Worm (Caenorhabditis elegans) whole organism, L4 larva: ENCODE results near the gene F26H11.8.

Source experiments
- D1046.2 ChIP-seq: fragments of 200-800 bp; sonication (Bioruptor generic); IDR thresholded peaks from 2 replicates; pipeline ENCODE4 v1.3.6; 2022; ENCODE audit warnings: missing genetic modification characterization, missing compliant biosample characterization
- F10B5.3 ChIP-seq: sonication (generic microtip); optimal IDR thresholded peaks from 2 replicates; lab custom pipeline; 2016; ENCODE audit warnings: mild to moderate bottlenecking, missing genetic modification characterization, missing compliant biosample characterization
- F49E8.2 ChIP-seq: sonication (generic microtip); optimal IDR thresholded peaks from 2 replicates; lab custom pipeline; 2016; ENCODE audit warnings: missing compliant biosample characterization, mild to moderate bottlenecking, missing genetic modification characterization, borderline replicate concordance
- R02D3.7 ChIP-seq: fragments of 150-350 bp; sonication (generic microtip); optimal IDR thresholded peaks from 3 replicates; lab custom pipeline; 2014; ENCODE audit warnings: missing biosample characterization, missing genetic modification characterization
- T26A8.4 ChIP-seq: fragments of 200-800 bp; sonication (Bioruptor generic); IDR thresholded peaks from 2 replicates; pipeline ENCODE4 v1.3.6; 2022; ENCODE audit warnings: missing genetic modification characterization, missing compliant biosample characterization
- Y105C5A.15 ChIP-seq: fragments of 200-800 bp; sonication (Bioruptor generic); IDR thresholded peaks from 2 replicates; pipeline ENCODE4 v1.3.6; 2022; ENCODE audit warnings: missing genetic modification characterization, missing compliant biosample characterization
- Y75B8A.6 ChIP-seq: fragments of 200-800 bp; sonication (Bioruptor generic); IDR thresholded peaks from 2 replicates; pipeline ENCODE4 v1.3.6; 2022; ENCODE audit warnings: missing genetic modification reagents, missing genetic modification characterization, missing compliant biosample characterization
- ZK337.2 ChIP-seq: fragments of 200-800 bp; sonication (Bioruptor generic); IDR thresholded peaks from 2 replicates; pipeline ENCODE4 v1.3.6; 2022; ENCODE audit warnings: missing genetic modification reagents, missing genetic modification characterization, missing compliant biosample characterization
- aha-1 ChIP-seq: fragments of 150-350 bp; peaks from one replicate; lab custom pipeline; 2014; ENCODE audit warnings: missing biosample characterization, missing genetic modification characterization
- ama-1 ChIP-seq: fragments of 150-350 bp; optimal IDR thresholded peaks from 2 replicates; lab custom pipeline; 2014; ENCODE audit warnings: inconsistent platforms, mixed read lengths
- arid-1 ChIP-seq: fragments of 200-800 bp; sonication (Bioruptor generic); conservative IDR thresholded peaks from 2 replicates; pipeline ENCODE4 v1.3.6; 2022; ENCODE audit warnings: missing genetic modification reagents, missing genetic modification characterization, missing compliant biosample characterization
- ceh-20 ChIP-seq: fragments of 200-800 bp; sonication (Bioruptor generic); IDR thresholded peaks from 2 replicates; pipeline ENCODE4 v1.3.6; 2022; ENCODE audit warnings: missing genetic modification reagents, missing genetic modification characterization, missing compliant biosample characterization
- ceh-28 ChIP-seq: fragments of 150-350 bp; optimal IDR thresholded peaks from 2 replicates; lab custom pipeline; 2014; ENCODE audit warnings: missing biosample characterization, missing genetic modification reagents, missing genetic modification characterization
- ceh-44 ChIP-seq: fragments of 200-800 bp; sonication (Bioruptor generic); IDR thresholded peaks from 2 replicates; pipeline ENCODE4 v1.3.6; 2022; ENCODE audit warnings: missing genetic modification reagents, missing genetic modification characterization, missing compliant biosample characterization
- cey-2 ChIP-seq: sonication (generic microtip); optimal IDR thresholded peaks from 3 replicates; lab custom pipeline; 2017; ENCODE audit warnings: missing genetic modification characterization, mild to moderate bottlenecking, missing compliant biosample characterization, antibody characterized with exemption, borderline replicate concordance; ENCODE audit not compliant: insufficient read depth
- daf-16 ChIP-seq, 3 experiments: sonication (generic microtip); optimal IDR thresholded peaks; 2 replicates each; lab custom pipeline; 2016 to 2017; ENCODE audit warnings: missing genetic modification characterization in 3 of 3, missing genetic modification reagents in 3 of 3, mild to moderate bottlenecking in 2 of 3, missing compliant biosample characterization in 2 of 3, missing biosample characterization in 1 of 3, moderate library complexity in 1 of 3
- daf-19 ChIP-seq: fragments of 200-800 bp; sonication (Bioruptor generic); conservative IDR thresholded peaks from 2 replicates; pipeline ENCODE4 v1.3.6; 2022; ENCODE audit warnings: missing genetic modification characterization, missing compliant biosample characterization
- duxl-1 ChIP-seq: sonication (generic microtip); optimal IDR thresholded peaks from 2 replicates; lab custom pipeline; 2016; ENCODE audit warnings: mild to moderate bottlenecking, missing genetic modification characterization, moderate library complexity, missing compliant biosample characterization; ENCODE audit not compliant: poor library complexity
- egl-27 ChIP-seq: sonication (generic microtip); optimal IDR thresholded peaks from 3 replicates; lab custom pipeline; 2017; ENCODE audit warnings: missing biosample characterization, missing genetic modification reagents, missing genetic modification characterization
- egl-43 ChIP-seq: fragments of 200-800 bp; sonication (Bioruptor generic); IDR thresholded peaks from 2 replicates; pipeline ENCODE4 v1.3.6; 2022; ENCODE audit warnings: missing genetic modification reagents, missing genetic modification characterization, missing compliant biosample characterization
- fos-1 ChIP-seq: fragments of 150-350 bp; optimal IDR thresholded peaks from 2 replicates; lab custom pipeline; 2014; ENCODE audit warnings: missing biosample characterization, missing genetic modification characterization
- gei-8 ChIP-seq: fragments of 200-800 bp; sonication (Bioruptor generic); optimal IDR thresholded peaks from 2 replicates; lab custom pipeline; 2018; ENCODE audit warnings: mild to moderate bottlenecking, missing genetic modification characterization, missing compliant biosample characterization
- hif-1 ChIP-seq, 2 experiments: sonication (generic microtip); optimal IDR thresholded peaks; 2 replicates each; lab custom pipeline; 2016 to 2017; ENCODE audit warnings: missing compliant biosample characterization in 2 of 2, missing genetic modification characterization in 2 of 2, missing genetic modification reagents in 2 of 2, missing genotype in 2 of 2, mild to moderate bottlenecking in 1 of 2
- lin-1 ChIP-seq: fragments of 200-800 bp; sonication (Bioruptor generic); IDR thresholded peaks from 2 replicates; pipeline ENCODE4 v1.3.6; 2022; ENCODE audit warnings: missing genetic modification reagents, missing genetic modification characterization, missing compliant biosample characterization
- lin-13 ChIP-seq: fragments of 150-350 bp; optimal IDR thresholded peaks from 2 replicates; lab custom pipeline; 2014; ENCODE audit warnings: missing biosample characterization, missing genetic modification reagents, missing genetic modification characterization
- lin-15B ChIP-seq: fragments of 150-350 bp; sonication (generic microtip); optimal IDR thresholded peaks from 3 replicates; lab custom pipeline; 2014; ENCODE audit warnings: missing biosample characterization, missing genetic modification characterization
- lin-29 ChIP-seq: fragments of 200-800 bp; sonication (Bioruptor generic); IDR thresholded peaks from 2 replicates; pipeline ENCODE4 v1.3.6; 2022; ENCODE audit warnings: missing genetic modification reagents, missing genetic modification characterization, missing compliant biosample characterization
- lir-3 ChIP-seq: sonication (generic microtip); optimal IDR thresholded peaks from 2 replicates; lab custom pipeline; 2016; ENCODE audit warnings: mild to moderate bottlenecking, missing genetic modification characterization, missing compliant biosample characterization
- lsy-2 ChIP-seq, 2 experiments: fragments of 150-350 bp in 1 of 2; sonication (generic microtip) in 1 of 2; optimal IDR thresholded peaks; 2 replicates each; lab custom pipeline; 2014 to 2017; ENCODE audit warnings: missing biosample characterization in 2 of 2, missing genetic modification characterization in 2 of 2
- madf-9 ChIP-seq: fragments of 200-800 bp; sonication (Bioruptor generic); conservative IDR thresholded peaks from 2 replicates; pipeline ENCODE4 v1.3.6; 2022; ENCODE audit warnings: missing genetic modification reagents, missing genetic modification characterization, missing compliant biosample characterization
- mdl-1 ChIP-seq, 2 experiments: fragments of 150-350 bp in 1 of 2; sonication (generic microtip) in 1 of 2; optimal IDR thresholded peaks; 2 replicates each; lab custom pipeline; 2014 to 2017; ENCODE audit warnings: missing biosample characterization in 2 of 2, missing genetic modification characterization in 2 of 2
- mes-2 ChIP-seq: sonication (generic microtip); optimal IDR thresholded peaks from 2 replicates; lab custom pipeline; 2016; ENCODE audit warnings: missing genotype, mild to moderate bottlenecking, missing genetic modification characterization, missing compliant biosample characterization; ENCODE audit not compliant: poor library complexity, severe bottlenecking
- mxl-3 ChIP-seq: fragments of 200-800 bp; sonication (Bioruptor generic); optimal IDR thresholded peaks from 2 replicates; lab custom pipeline; 2018; ENCODE audit warnings: mild to moderate bottlenecking, missing genetic modification characterization, missing compliant biosample characterization
- nhr-10 ChIP-seq: fragments of 150-350 bp; optimal IDR thresholded peaks from 2 replicates; lab custom pipeline; 2014; ENCODE audit warnings: missing biosample characterization, missing genetic modification characterization
- nhr-111 ChIP-seq: fragments of 200-800 bp; sonication (Bioruptor generic); optimal IDR thresholded peaks from 2 replicates; lab custom pipeline; 2018; ENCODE audit warnings: mild to moderate bottlenecking, missing genetic modification characterization, missing compliant biosample characterization
- nhr-28 ChIP-seq: fragments of 150-350 bp; optimal IDR thresholded peaks from 2 replicates; lab custom pipeline; 2014; ENCODE audit warnings: missing biosample characterization, missing genetic modification characterization
- nhr-77 ChIP-seq: fragments of 150-350 bp; optimal IDR thresholded peaks from 2 replicates; lab custom pipeline; 2014; ENCODE audit warnings: missing biosample characterization, missing genetic modification characterization
- pha-4 ChIP-seq, 2 experiments: fragments of 150-350 bp in 1 of 2; fragments of 200-800 bp in 1 of 2; sonication (Bioruptor generic) in 1 of 2; IDR thresholded peaks in 1 of 2; optimal IDR thresholded peaks in 1 of 2; 2 replicates each; pipeline versions ENCODE4 v1.3.6 to Lab custom; 2014 to 2022; ENCODE audit warnings: missing genetic modification characterization in 2 of 2, missing genetic modification reagents in 2 of 2, missing biosample characterization in 1 of 2, missing compliant biosample characterization in 1 of 2
- rbr-2 ChIP-seq: sonication (generic microtip); optimal IDR thresholded peaks from 2 replicates; lab custom pipeline; 2016; ENCODE audit warnings: missing genotype, missing genetic modification characterization, missing compliant biosample characterization
- set-16 ChIP-seq: fragments of 200-800 bp; sonication (Bioruptor generic); IDR thresholded peaks from 2 replicates; pipeline ENCODE4 v1.3.6; 2022; ENCODE audit warnings: missing genetic modification reagents, missing genetic modification characterization, missing compliant biosample characterization
- spr-3 ChIP-seq: fragments of 200-800 bp; sonication (Bioruptor generic); optimal IDR thresholded peaks from 2 replicates; lab custom pipeline; 2018; ENCODE audit warnings: mild to moderate bottlenecking, missing genetic modification characterization, missing compliant biosample characterization
- ztf-11 ChIP-seq: fragments of 150-350 bp; optimal IDR thresholded peaks from 2 replicates; lab custom pipeline; 2014; ENCODE audit warnings: missing biosample characterization, missing genetic modification characterization
- ztf-7 ChIP-seq: fragments of 150-350 bp; optimal IDR thresholded peaks from 2 replicates; lab custom pipeline; 2014; ENCODE audit warnings: missing biosample characterization, missing genetic modification characterization

F26H11.8 gene

ce11 chrII:14404741-14405488 is 16.6 kb downstream of the F26H11.8 start (continued):
- TF ChIP-seq ztf-11 (no peak), nhr-111 (GFP tag; lab: Kevin White, UChicago) (no peak), R02D3.7 (tag; lab: Kevin White, UChicago) (no peak), ceh-44 (no peak), lsy-2 (tag; optimal IDR thresholded peaks at IDR 0.05; lab: Kevin White, UChicago) (peak; percentile 15 to 77), gei-8 (GFP tag; lab: Kevin White, UChicago) (no peak), fos-1 (tag; lab: Kevin White, UChicago) (no peak), set-16 (GFP tag; lab: Robert Waterston, UW) (peak; percentile 90), Y75B8A.6 (GFP tag; lab: Robert Waterston, UW) (no peak), nhr-10 (tag; lab: Kevin White, UChicago) (peak; percentile 62)

DNA sequence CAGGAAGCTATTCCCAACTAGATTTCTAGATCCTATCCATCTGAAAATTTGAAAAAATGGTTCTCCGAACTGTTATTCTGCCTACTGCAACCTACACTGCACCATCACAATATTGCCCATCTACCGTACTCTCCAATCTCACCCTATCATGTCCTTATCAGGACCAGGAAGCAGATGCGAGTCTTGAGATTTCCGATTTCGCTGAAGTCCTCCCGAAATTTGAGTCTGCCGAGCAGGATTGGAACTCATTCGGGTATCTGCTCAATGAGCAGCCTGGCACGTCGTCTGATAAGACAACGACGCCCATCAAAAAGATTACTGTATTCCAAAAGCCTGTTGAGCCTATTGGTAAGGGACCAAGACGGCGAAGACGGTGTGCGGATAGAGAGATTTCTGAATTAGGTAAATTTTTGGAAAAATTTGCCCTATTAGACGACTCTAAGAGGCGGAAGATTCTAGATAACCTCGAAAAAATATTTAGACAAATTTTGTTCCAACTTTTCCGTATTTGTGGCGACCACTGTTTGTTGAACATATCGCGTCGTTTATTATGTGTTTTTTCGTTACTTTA is 17.3 kb downstream of the F26H11.8 start:
- TF ChIP-seq lin-13, result peak; percentile 6
- TF ChIP-seq aha-1 (tag; lab: Kevin White, UChicago), result peak; percentile 38
- TF ChIP-seq ZK337.2 (GFP tag; lab: Robert Waterston, UW), result no peak
- no peak for TF ChIP-seq daf-16 (GFP tag; optimal IDR thresholded peaks at IDR 0.05; lab: Kevin White, UChicago)
- peak; percentile 12 for TF ChIP-seq daf-16 (tag; optimal IDR thresholded peaks at IDR 0.05; lab: Kevin White, UChicago)
- peak; percentile 10 for TF ChIP-seq F10B5.3 (tag; lab: Kevin White, UChicago)
- no peak for TF ChIP-seq T26A8.4 (GFP tag; lab: Robert Waterston, UW)
- no peak for TF ChIP-seq pha-4 (GFP tag; IDR thresholded peaks at IDR 0.05; lab: Robert Waterston, UW)
- TF ChIP-seq pha-4 (tag; optimal IDR thresholded peaks at IDR 0.05; lab: Kevin White, UChicago), result no peak
- 0 out of 2 replicates have a peak, but pooled peaks have one; percentile 1 for TF ChIP-seq ceh-20 (GFP tag; lab: Robert Waterston, UW)
- no peak for TF ChIP-seq lin-1 (GFP tag; lab: Robert Waterston, UW)
- TF ChIP-seq cey-2 (tag; lab: Kevin White, UChicago), result no peak
- TF ChIP-seq arid-1 (GFP tag; lab: Robert Waterston, UW), result no peak
- no peak for TF ChIP-seq nhr-10 (tag; lab: Kevin White, UChicago)
- TF ChIP-seq madf-9 (GFP tag; lab: Robert Waterston, UW), result no peak
- TF ChIP-seq, all 104 proteins: peak for 5

DNA sequence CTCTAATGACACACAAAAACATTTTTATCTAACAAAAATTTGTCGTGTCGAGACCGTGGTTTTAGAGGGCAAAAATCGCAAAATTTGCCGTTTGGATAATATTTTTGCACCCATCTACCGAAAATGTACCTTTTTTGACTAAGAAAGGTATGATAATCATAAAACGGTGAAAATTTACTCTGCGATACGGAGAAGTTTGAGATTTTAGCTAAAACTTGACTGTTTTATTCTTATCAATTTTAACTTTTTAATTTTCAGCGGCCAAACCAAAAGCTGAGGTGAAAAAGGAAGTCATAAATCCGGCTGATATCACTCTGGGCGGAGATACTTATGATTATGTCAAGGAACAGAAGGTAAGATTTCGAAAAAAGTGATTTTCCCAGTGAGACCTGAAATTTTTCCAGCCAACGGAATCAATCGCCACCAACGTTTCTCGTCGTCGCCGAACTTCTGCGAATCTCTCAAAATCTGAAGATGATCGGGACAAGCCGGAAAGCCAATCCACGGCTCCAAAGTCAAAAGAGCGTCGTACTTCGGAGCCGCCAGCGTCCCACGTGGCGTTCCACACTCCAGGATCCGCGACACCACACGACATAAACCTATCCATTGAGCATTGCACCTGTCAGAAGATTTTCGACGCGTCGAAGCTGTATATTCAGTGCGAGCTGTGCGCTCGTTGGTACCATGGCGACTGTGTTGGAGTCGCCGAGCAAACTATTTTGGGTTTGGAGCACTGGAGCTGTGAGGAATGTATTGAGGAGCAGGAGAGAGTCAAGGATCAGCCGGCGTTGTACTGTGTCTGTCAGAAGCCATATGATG is 18.0 kb downstream of the F26H11.8 start:
- TF ChIP-seq lin-29, result no peak; the same call in 1 of the 2 replicates
- no peak for TF ChIP-seq hif-1 (tag; optimal IDR thresholded peaks at IDR 0.05; lab: Kevin White, UChicago)
- TF ChIP-seq F49E8.2 (tag; lab: Kevin White, UChicago), result no peak
- TF ChIP-seq ama-1, result no peak
- TF ChIP-seq lir-3, result no peak
- TF ChIP-seq mdl-1 (tag; optimal IDR thresholded peaks at IDR 0.05; lab: Kevin White, UChicago), result no peak
- TF ChIP-seq nhr-77 (tag; lab: Kevin White, UChicago), result no peak
- no peak for TF ChIP-seq ztf-7 (tag; lab: Kevin White, UChicago)
- TF ChIP-seq ceh-44, result no peak
- no peak for TF ChIP-seq rbr-2 (tag; lab: Kevin White, UChicago)
- 0 out of 2 replicates have a peak, but pooled peaks have one; percentile 11 for TF ChIP-seq daf-19 (GFP tag; lab: Robert Waterston, UW)
- no peak for TF ChIP-seq lin-15B (tag; lab: Kevin White, UChicago)
- no peak for TF ChIP-seq mes-2 (tag; lab: Kevin White, UChicago)
- TF ChIP-seq mxl-3 (GFP tag; lab: Kevin White, UChicago), result no peak
- no peak for TF ChIP-seq ceh-28 (tag; lab: Kevin White, UChicago)
- TF ChIP-seq spr-3 (GFP tag; lab: Kevin White, UChicago), result no peak
- no peak for TF ChIP-seq D1046.2 (GFP tag; lab: Robert Waterston, UW)
- TF ChIP-seq set-16 (GFP tag; lab: Robert Waterston, UW), result peak; percentile 67; the same call in 1 of the 2 replicates
- peak; percentile 0 for TF ChIP-seq nhr-28 (tag; lab: Kevin White, UChicago)
- no peak for TF ChIP-seq Y105C5A.15 (GFP tag; lab: Robert Waterston, UW)
- TF ChIP-seq egl-43 (GFP tag; lab: Robert Waterston, UW), result no peak
- TF ChIP-seq duxl-1 (tag; lab: Kevin White, UChicago), result peak; percentile 7
- TF ChIP-seq egl-27 (tag; lab: Kevin White, UChicago), result no peak
